Fruit fly (Drosophila melanogaster) whole organism, embryonic: ENCODE measurements around the gene CG46463.

Source experiments
- Aef1 ChIP-seq: fragments of 200-800 bp; sonication (Bioruptor generic); IDR thresholded peaks from 3 replicates; pipeline ENCODE4 v1.3.6; 2022; ENCODE audit warnings: missing biosample characterization, missing genetic modification characterization
- CG10267 ChIP-seq: fragments of 200-800 bp; sonication (Bioruptor generic); optimal IDR thresholded peaks from 2 replicates; lab custom pipeline; 2018; ENCODE audit warnings: missing biosample characterization, mild to moderate bottlenecking, missing genetic modification characterization, moderate library complexity
- CG12659 ChIP-seq: fragments of 200-800 bp; sonication (Bioruptor generic); optimal IDR thresholded peaks from 3 replicates; lab custom pipeline; 2017; ENCODE audit warnings: mild to moderate bottlenecking, missing biosample characterization, missing genetic modification reagents, missing genetic modification characterization
- CG12769 ChIP-seq: fragments of 200-800 bp; sonication (Bioruptor generic); optimal IDR thresholded peaks from 2 replicates; lab custom pipeline; 2019; ENCODE audit warnings: missing biosample characterization, mild to moderate bottlenecking, missing genetic modification characterization, moderate library complexity
- CG14710 ChIP-seq: fragments of 200-800 bp; sonication (Bioruptor generic); optimal IDR thresholded peaks from 3 replicates; lab custom pipeline; 2019; ENCODE audit warnings: missing biosample characterization, mild to moderate bottlenecking, missing genetic modification characterization, moderate library complexity
- CG14860 ChIP-seq: fragments of 200-800 bp; sonication (Bioruptor generic); IDR thresholded peaks from 3 replicates; pipeline ENCODE4 v1.3.6; 2022; ENCODE audit warnings: missing biosample characterization, missing genetic modification characterization; ENCODE audit not compliant: partially characterized antibody
- CG1603 ChIP-seq: fragments of 200-800 bp; sonication (Bioruptor generic); optimal IDR thresholded peaks from 2 replicates; lab custom pipeline; 2019; ENCODE audit warnings: missing biosample characterization, mild to moderate bottlenecking, missing genetic modification characterization, moderate library complexity
- CG17186 ChIP-seq: fragments of 200-800 bp; sonication (Bioruptor generic); optimal IDR thresholded peaks from 3 replicates; lab custom pipeline; 2017; ENCODE audit warnings: missing biosample characterization, missing genetic modification reagents, missing genetic modification characterization
- CG17359 ChIP-seq: fragments of 200-800 bp; sonication (Bioruptor generic); optimal IDR thresholded peaks from 3 replicates; lab custom pipeline; 2018; ENCODE audit warnings: missing biosample characterization, mild to moderate bottlenecking, missing genetic modification characterization, moderate library complexity
- CG2199 ChIP-seq: fragments of 200-800 bp; sonication (Bioruptor generic); IDR thresholded peaks from 3 replicates; pipeline ENCODE4 v1.3.6; 2022; ENCODE audit warnings: missing biosample characterization, missing genetic modification characterization
- CG2678 ChIP-seq: fragments of 200-800 bp; sonication (Bioruptor generic); optimal IDR thresholded peaks from 3 replicates; lab custom pipeline; 2019; ENCODE audit warnings: missing biosample characterization, mild to moderate bottlenecking, missing genetic modification characterization, moderate library complexity
- CG30020 ChIP-seq: fragments of 200-800 bp; optimal IDR thresholded peaks from 2 replicates; lab custom pipeline; 2019; ENCODE audit warnings: missing biosample characterization, mild to moderate bottlenecking, missing genetic modification characterization, moderate library complexity
- CG31441 ChIP-seq: fragments of 200-800 bp; sonication (Bioruptor generic); IDR thresholded peaks from 2 replicates; pipeline ENCODE4 v1.3.6; 2022; ENCODE audit warnings: missing biosample characterization, missing genetic modification characterization
- CG32532 ChIP-seq: fragments of 200-800 bp; sonication (Bioruptor generic); IDR thresholded peaks from 2 replicates; pipeline ENCODE4 v1.3.6; 2022; ENCODE audit warnings: missing biosample characterization, missing genetic modification characterization
- CG3726 ChIP-seq: fragments of 200-800 bp; sonication (Bioruptor generic); IDR thresholded peaks from 3 replicates; pipeline ENCODE4, ENCODE4 v1.3.6; 2022; ENCODE audit warnings: missing biosample characterization, missing genetic modification characterization
- CG6791 ChIP-seq: fragments of 200-800 bp; sonication (Bioruptor generic); IDR thresholded peaks from 3 replicates; pipeline ENCODE4 v1.3.6; 2022; ENCODE audit warnings: missing biosample characterization, missing genetic modification characterization; ENCODE audit not compliant: partially characterized antibody
- CG6854 ChIP-seq: fragments of 200-800 bp; sonication (Bioruptor generic); optimal IDR thresholded peaks from 3 replicates; lab custom pipeline; 2017; ENCODE audit warnings: missing biosample characterization, mild to moderate bottlenecking, missing genetic modification characterization
- CG9797 ChIP-seq: fragments of 200-800 bp; sonication (Bioruptor generic); optimal IDR thresholded peaks from 3 replicates; lab custom pipeline; 2018; ENCODE audit warnings: missing biosample characterization, mild to moderate bottlenecking, missing genetic modification characterization
- CTCF ChIP-seq: fragments of 200-800 bp; sonication (Bioruptor generic); optimal IDR thresholded peaks from 2 replicates; lab custom pipeline; 2017; ENCODE audit warnings: missing biosample characterization, mild to moderate bottlenecking, missing genetic modification characterization, moderate library complexity
- Dp ChIP-seq: fragments of 200-800 bp; sonication (Bioruptor generic); optimal IDR thresholded peaks from 2 replicates; lab custom pipeline; 2018; ENCODE audit warnings: missing biosample characterization, mild to moderate bottlenecking, missing genetic modification characterization, moderate library complexity
- E2f2 ChIP-seq: fragments of 200-800 bp; sonication (Bioruptor generic); IDR thresholded peaks from 2 replicates; pipeline ENCODE4 v1.3.6; 2022; ENCODE audit warnings: missing biosample characterization, missing genetic modification characterization
- Elba2 ChIP-seq: fragments of 200-800 bp; sonication (Bioruptor generic); optimal IDR thresholded peaks from 3 replicates; lab custom pipeline; 2016; ENCODE audit warnings: missing biosample characterization, missing genetic modification characterization
- Fer1 ChIP-seq: fragments of 200-800 bp; sonication (Bioruptor generic); optimal IDR thresholded peaks from 2 replicates; lab custom pipeline; 2017; ENCODE audit warnings: missing biosample characterization, mild to moderate bottlenecking, missing genetic modification characterization
- Fer3 ChIP-seq: fragments of 200-800 bp; sonication (Bioruptor generic); optimal IDR thresholded peaks from 2 replicates; lab custom pipeline; 2018; ENCODE audit warnings: missing biosample characterization, mild to moderate bottlenecking, missing genetic modification characterization, moderate library complexity
- Hsf ChIP-seq: fragments of 200-800 bp; sonication (Bioruptor generic); optimal IDR thresholded peaks from 3 replicates; lab custom pipeline; 2016; ENCODE audit warnings: missing biosample characterization, missing genetic modification characterization
- MESR4 ChIP-seq: fragments of 200-800 bp; sonication (Bioruptor generic); optimal IDR thresholded peaks from 2 replicates; lab custom pipeline; 2018; ENCODE audit warnings: missing biosample characterization, mild to moderate bottlenecking, missing genetic modification characterization, moderate library complexity
- NC2β ChIP-seq: fragments of 200-800 bp; sonication (Bioruptor generic); optimal IDR thresholded peaks from 2 replicates; lab custom pipeline; 2016; ENCODE audit warnings: missing biosample characterization, missing genetic modification characterization
- Nf-YC ChIP-seq: fragments of 200-800 bp; optimal IDR thresholded peaks from 3 replicates; lab custom pipeline; 2019; ENCODE audit warnings: missing biosample characterization, mild to moderate bottlenecking, missing genetic modification characterization, moderate library complexity
- Sry-β ChIP-seq: fragments of 200-800 bp; sonication (Bioruptor generic); optimal IDR thresholded peaks from 2 replicates; lab custom pipeline; 2018; ENCODE audit warnings: missing biosample characterization, mild to moderate bottlenecking, missing genetic modification characterization, moderate library complexity
- Sry-δ ChIP-seq: fragments of 200-800 bp; sonication (Bioruptor generic); optimal IDR thresholded peaks from 2 replicates; lab custom pipeline; 2016; ENCODE audit warnings: missing biosample characterization, missing genetic modification characterization
- amos ChIP-seq: fragments of 200-800 bp; sonication (Bioruptor generic); IDR thresholded peaks from 2 replicates; pipeline ENCODE4 v1.3.6; 2022; ENCODE audit warnings: missing biosample characterization, missing genetic modification characterization; ENCODE audit not compliant: partially characterized antibody
- ato ChIP-seq: fragments of 200-800 bp; sonication (Bioruptor generic); IDR thresholded peaks from 2 replicates; pipeline ENCODE4 v1.3.6; 2022; ENCODE audit warnings: missing biosample characterization, missing genetic modification characterization; ENCODE audit not compliant: partially characterized antibody
- cad ChIP-seq: fragments of >200 bp; optimal IDR thresholded peaks from 2 replicates; lab custom pipeline; 2017; ENCODE audit warnings: missing biosample characterization, missing genetic modification characterization
- cg ChIP-seq: fragments of 200-800 bp; sonication (Bioruptor generic); optimal IDR thresholded peaks from 3 replicates; lab custom pipeline; 2019; ENCODE audit warnings: missing biosample characterization, mild to moderate bottlenecking, missing genetic modification characterization, moderate library complexity
- chm ChIP-seq: fragments of 200-800 bp; sonication (Bioruptor generic); IDR thresholded peaks from 2 replicates; pipeline ENCODE4 v1.3.6; 2022; ENCODE audit warnings: missing biosample characterization, missing genetic modification characterization
- ci ChIP-seq: fragments of 200-800 bp; sonication (Bioruptor generic); IDR thresholded peaks from 3 replicates; pipeline ENCODE4 v1.3.6; 2022; ENCODE audit warnings: missing biosample characterization, missing genetic modification characterization
- grn ChIP-seq: fragments of 200-800 bp; sonication (Bioruptor generic); optimal IDR thresholded peaks from 3 replicates; lab custom pipeline; 2017; ENCODE audit warnings: missing biosample characterization, missing genetic modification characterization
- nmo ChIP-seq: fragments of 200-800 bp; sonication (Bioruptor generic); optimal IDR thresholded peaks from 2 replicates; lab custom pipeline; 2018; ENCODE audit warnings: missing biosample characterization, mild to moderate bottlenecking, missing genetic modification characterization, moderate library complexity
- nom ChIP-seq: fragments of 200-800 bp; sonication (Bioruptor generic); optimal IDR thresholded peaks from 2 replicates; lab custom pipeline; 2017; ENCODE audit warnings: missing biosample characterization, missing genetic modification characterization, mild to moderate bottlenecking, moderate library complexity, missing genetic modification reagents
- ranshi ChIP-seq: fragments of 200-800 bp; sonication (Bioruptor generic); IDR thresholded peaks from 2 replicates; pipeline ENCODE4 v1.3.6; 2022; ENCODE audit warnings: missing biosample characterization, missing genetic modification characterization
- rib ChIP-seq: fragments of 200-800 bp; sonication (Bioruptor generic); IDR thresholded peaks from 2 replicates; pipeline ENCODE4 v1.3.6; 2022; ENCODE audit warnings: missing biosample characterization, missing genetic modification characterization
- row ChIP-seq: fragments of 200-800 bp; sonication (Bioruptor generic); IDR thresholded peaks from 3 replicates; pipeline ENCODE4 v1.3.6; 2022; ENCODE audit warnings: missing biosample characterization, missing genetic modification characterization
- sd ChIP-seq: fragments of 200-800 bp; sonication (Bioruptor generic); optimal IDR thresholded peaks from 3 replicates; lab custom pipeline; 2018; ENCODE audit warnings: missing biosample characterization, mild to moderate bottlenecking, missing genetic modification characterization, moderate library complexity
- seq ChIP-seq: fragments of 200-800 bp; sonication (Bioruptor generic); IDR thresholded peaks from 2 replicates; pipeline ENCODE4 v1.3.6; 2022; ENCODE audit warnings: missing biosample characterization, missing genetic modification characterization
- sna ChIP-seq: fragments of 200-800 bp; sonication (Bioruptor generic); IDR thresholded peaks from 2 replicates; pipeline ENCODE4 v1.3.6; 2022; ENCODE audit warnings: missing biosample characterization, missing genetic modification characterization; ENCODE audit not compliant: partially characterized antibody
- trem ChIP-seq: fragments of 200-800 bp; optimal IDR thresholded peaks from 3 replicates; lab custom pipeline; 2019; ENCODE audit warnings: missing biosample characterization, mild to moderate bottlenecking, missing genetic modification characterization, moderate library complexity
- unpg ChIP-seq: fragments of 200-800 bp; sonication (Bioruptor generic); optimal IDR thresholded peaks from 3 replicates; lab custom pipeline; 2018; ENCODE audit warnings: missing biosample characterization, mild to moderate bottlenecking, missing genetic modification characterization, moderate library complexity
- vvl ChIP-seq: fragments of 200-800 bp; sonication (Bioruptor generic); IDR thresholded peaks from 2 replicates; pipeline ENCODE4 v1.3.6; 2022; ENCODE audit warnings: missing biosample characterization, missing genetic modification characterization

Gene CG46463

DNA sequence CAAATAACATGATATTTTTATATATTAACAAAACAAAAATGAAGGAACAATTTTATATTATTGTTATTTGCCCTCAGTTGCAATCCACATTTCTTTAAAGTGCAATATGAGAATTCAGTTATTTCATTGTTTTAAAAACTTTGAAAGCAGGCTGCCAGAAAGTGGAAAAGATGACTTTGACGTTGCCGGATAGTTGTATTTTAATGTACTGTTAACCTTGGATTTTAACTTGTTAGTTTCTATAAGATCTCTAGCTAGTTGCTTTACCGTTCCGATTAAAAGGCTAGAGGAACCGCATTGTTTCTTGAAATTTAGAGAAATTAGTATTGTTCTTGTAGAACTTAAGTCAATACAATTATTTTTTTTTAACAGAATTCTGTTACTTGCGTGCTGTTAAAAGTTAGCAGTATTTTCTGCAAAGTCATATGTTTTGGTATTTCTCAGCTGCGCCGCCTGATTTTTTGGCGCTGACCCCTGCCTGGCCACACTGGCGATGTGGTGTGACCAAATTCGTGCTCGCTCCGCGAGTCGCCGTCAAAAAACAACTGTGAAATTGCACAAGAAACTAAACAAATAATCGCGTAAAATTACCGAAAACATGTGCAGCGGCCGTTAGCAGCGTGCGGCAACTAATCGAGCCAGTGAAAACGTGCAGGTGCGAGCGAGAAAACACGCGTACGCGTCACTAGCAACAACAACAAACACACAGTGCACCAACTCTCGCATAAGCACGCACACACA lies 54.3 kb downstream of the CG46463 start, which contains the start of gene Eip63E (continued):
- TF ChIP-seq Sry-δ (GFP tag; lab: Kevin White, UChicago) (peak; percentile 22), CG14710 (peak; percentile 55), CG12659 (peak; percentile 76), CG32532 (GFP tag; lab: Robert Waterston, UW) (peak; percentile 40), CG31441 (0 out of 2 replicates have a peak, but pooled peaks have one; percentile 26), CG17359 (peak; percentile 64), CG2199 (GFP tag; lab: Robert Waterston, UW) (0 out of 3 replicates have a peak, but pooled peaks have one; percentile 56), nmo (GFP tag; lab: Kevin White, UChicago) (peak; percentile 43), chm (GFP tag; lab: Robert Waterston, UW) (peak; percentile 80), cg (GFP tag; lab: Kevin White, UChicago) (peak; percentile 98), Nf-YC (tag; lab: Kevin White, UChicago) (peak; percentile 62), row (GFP tag; lab: Robert Waterston, UW) (0 out of 3 replicates have a peak, but pooled peaks have one; percentile 29), CG17186 (GFP tag; lab: Kevin White, UChicago) (peak; percentile 34), rib (peak; percentile 61; the same call in 1 of the 2 replicates), NC2β (peak; percentile 8), CTCF (GFP tag; lab: Kevin White, UChicago) (peak; percentile 38), CG14860 (GFP tag; lab: Robert Waterston, UW) (0 out of 3 replicates have a peak, but pooled peaks have one; percentile 33), Fer1 (GFP tag; lab: Kevin White, UChicago) (peak; percentile 67), CG6854 (peak; percentile 23), CG3726 (GFP tag; lab: Robert Waterston, UW) (no peak), CG2678 (tag; lab: Kevin White, UChicago) (peak; percentile 24), ci (GFP tag; lab: Robert Waterston, UW) (peak; percentile 61; the same call in 2 of the 3 replicates), amos (peak; percentile 45; the same call in 1 of the 2 replicates), Aef1 (peak; percentile 38; the same call in 1 of the 3 replicates), unpg (GFP tag; lab: Kevin White, UChicago) (peak; percentile 14), E2f2 (GFP tag; lab: Robert Waterston, UW) (peak; percentile 32; the same call in 1 of the 2 replicates), Sry-β (GFP tag; lab: Kevin White, UChicago) (no peak), trem (tag; lab: Kevin White, UChicago) (peak; percentile 43), MESR4 (GFP tag; lab: Kevin White, UChicago) (peak; percentile 91), ranshi (peak; percentile 11; the same call in 1 of the 2 replicates), cad (GFP tag; lab: Kevin White, UChicago) (no peak), nom (peak; percentile 72), CG6791 (peak; percentile 44; the same call in 2 of the 3 replicates), CG1603 (tag; lab: Kevin White, UChicago) (peak; percentile 37), CG10267 (tag; lab: Kevin White, UChicago) (peak; percentile 30), CG30020 (tag; lab: Kevin White, UChicago) (no peak), grn (GFP tag; lab: Kevin White, UChicago) (no peak), Elba2 (GFP tag; lab: Kevin White, UChicago) (peak; percentile 11), sna (GFP tag; lab: Robert Waterston, UW) (peak; percentile 67), Hsf (GFP tag; lab: Kevin White, UChicago) (no peak), sd (no peak), ato (GFP tag; lab: Robert Waterston, UW) (peak; percentile 65), Fer3 (tag; lab: Kevin White, UChicago) (no peak), Dp (GFP tag; lab: Kevin White, UChicago) (peak; percentile 21), CG12769 (tag; lab: Kevin White, UChicago) (peak; percentile 6), seq (GFP tag; lab: Robert Waterston, UW) (no peak), CG9797 (GFP tag; lab: Kevin White, UChicago) (peak; percentile 93), vvl (GFP tag; lab: Robert Waterston, UW) (0 out of 2 replicates have a peak, but pooled peaks have one; percentile 46)
